Worm (Caenorhabditis elegans): ENCODE results near the gene ergo-1.

DNA sequence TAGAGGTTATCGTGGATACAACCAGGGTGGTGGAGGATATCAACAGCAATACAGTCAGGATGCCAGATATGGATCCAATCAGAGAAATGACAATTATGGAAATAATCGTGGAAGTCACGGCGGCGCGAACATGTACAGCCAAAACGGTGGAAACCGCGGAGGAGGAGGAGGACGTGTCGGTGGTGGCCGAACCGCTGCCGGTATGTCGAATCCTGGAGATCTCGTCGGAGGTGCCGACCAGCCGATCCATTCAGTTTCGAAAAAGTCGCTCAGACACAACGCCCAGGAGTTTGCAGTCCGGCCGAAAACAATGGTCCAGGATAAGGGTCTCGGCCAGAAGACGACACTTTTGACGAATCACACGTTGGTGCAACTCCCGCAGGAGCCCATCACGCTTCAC lies 434 bp downstream of the ergo-1 start:
- TF ChIP-seq ama-1 (optimal IDR thresholded peaks at IDR 0.05) (no peak), pes-1 (GFP tag; IDR thresholded peaks at IDR 0.05) (no peak), ets-7 (tag; optimal IDR thresholded peaks at IDR 0.05) (no peak), ceh-13 (GFP tag; optimal IDR thresholded peaks at IDR 0.05) (no peak), aly-1 (tag; optimal IDR thresholded peaks at IDR 0.05) (no peak), tbx-37 (GFP tag; conservative IDR thresholded peaks at IDR 0.05) (no peak), hmbx-1 (tag; optimal IDR thresholded peaks at IDR 0.05) (no peak), ceh-36 (tag; optimal IDR thresholded peaks at IDR 0.05) (no peak), flt-1 (GFP tag; IDR thresholded peaks at IDR 0.05) (no peak), tra-4 (tag; optimal IDR thresholded peaks at IDR 0.05) (no peak), scrt-1 (GFP tag; IDR thresholded peaks at IDR 0.05) (no peak)

All from whole organism, early embryonic.